Worm (Caenorhabditis elegans) whole organism, L1 larva: ENCODE data around the gene ric-7.
A peak's percentile ranks its signal among the peaks of the same experiment; 100 is the strongest.

Experiments used
- C04F5.9 ChIP-seq: sonication (generic microtip); optimal IDR thresholded peaks from 2 replicates; lab custom pipeline; 2016; ENCODE audit warnings: missing genetic modification characterization, missing compliant biosample characterization
- C16A3.4 ChIP-seq: fragments of 150-350 bp; optimal IDR thresholded peaks from 2 replicates; lab custom pipeline; 2014; ENCODE audit warnings: missing biosample characterization, missing genetic modification characterization
- C34B4.2 ChIP-seq: sonication (generic microtip); optimal IDR thresholded peaks from 2 replicates; lab custom pipeline; 2017; ENCODE audit warnings: mild to moderate bottlenecking, missing genetic modification characterization, missing compliant biosample characterization
- Y116A8C.19 ChIP-seq: sonication (generic microtip); optimal IDR thresholded peaks from 2 replicates; lab custom pipeline; 2016; ENCODE audit warnings: missing compliant biosample characterization, missing genetic modification characterization, borderline replicate concordance
- aha-1 ChIP-seq: fragments of 150-350 bp; optimal IDR thresholded peaks from 2 replicates; lab custom pipeline; 2014; ENCODE audit warnings: missing biosample characterization, missing genetic modification characterization
- ceh-8 ChIP-seq: fragments of 200-800 bp; sonication (Bioruptor generic); optimal IDR thresholded peaks from 2 replicates; lab custom pipeline; 2018; ENCODE audit warnings: mild to moderate bottlenecking, missing genetic modification characterization, moderate library complexity, missing compliant biosample characterization
- ceh-82 ChIP-seq, 3 experiments: fragments of 150-350 bp in 1 of 3; sonication (generic microtip) in 2 of 3; optimal IDR thresholded peaks; 2 replicates each; lab custom pipeline; 2014 to 2017; ENCODE audit warnings: missing biosample characterization in 3 of 3, missing genetic modification characterization in 3 of 3
- ceh-88 ChIP-seq: fragments of 200-800 bp; sonication (Bioruptor generic); IDR thresholded peaks from 2 replicates; pipeline ENCODE4 v1.3.6; 2022; ENCODE audit warnings: missing genetic modification characterization, missing compliant biosample characterization
- ceh-90 ChIP-seq: sonication (generic microtip); optimal IDR thresholded peaks from 2 replicates; lab custom pipeline; 2016; ENCODE audit warnings: missing genetic modification characterization, missing compliant biosample characterization
- ces-1 ChIP-seq: fragments of 150-350 bp; optimal IDR thresholded peaks from 2 replicates; lab custom pipeline; 2014; ENCODE audit warnings: missing biosample characterization, missing genetic modification reagents, missing genetic modification characterization
- dpl-1 ChIP-seq, 3 experiments: fragments of 150-350 bp in 2 of 3; sonication (generic microtip) in 1 of 3; optimal IDR thresholded peaks; 2 replicates each; lab custom pipeline; 2014 to 2017; ENCODE audit warnings: missing biosample characterization in 3 of 3, missing genetic modification characterization in 3 of 3, missing genetic modification reagents in 3 of 3
- dsc-1 ChIP-seq: sonication (generic microtip); optimal IDR thresholded peaks from 2 replicates; lab custom pipeline; 2016; ENCODE audit warnings: mild to moderate bottlenecking, missing genetic modification characterization, missing compliant biosample characterization
- efl-1 ChIP-seq, 4 experiments: fragments of 150-350 bp; optimal IDR thresholded peaks in 3 of 4; peaks in 1 of 4; 1 replicate in 1 of 4; 2 replicates in 3 of 4; lab custom pipeline; 2014; ENCODE audit warnings: missing biosample characterization in 2 of 4, missing genetic modification characterization in 2 of 4, missing genetic modification reagents in 2 of 4
- egl-13 ChIP-seq: sonication (generic microtip); optimal IDR thresholded peaks from 2 replicates; lab custom pipeline; 2016; ENCODE audit warnings: missing genotype, missing genetic modification reagents, missing genetic modification characterization, missing compliant biosample characterization
- elt-2 ChIP-seq: sonication (generic microtip); optimal IDR thresholded peaks from 2 replicates; lab custom pipeline; 2016; ENCODE audit warnings: missing genetic modification characterization, mild to moderate bottlenecking, inconsistent platforms, missing compliant biosample characterization, missing genetic modification reagents
- elt-3 ChIP-seq, 6 experiments: fragments of 150-350 bp in 1 of 6; sonication (generic microtip); optimal IDR thresholded peaks; 2 replicates each; lab custom pipeline; 2017 to 2018; ENCODE audit warnings: missing biosample characterization in 6 of 6, missing genetic modification characterization in 6 of 6, inconsistent platforms in 1 of 6
- ets-5 ChIP-seq: fragments of 200-800 bp; sonication (Bioruptor generic); IDR thresholded peaks from 2 replicates; pipeline ENCODE4 v1.3.6; 2022; ENCODE audit warnings: missing genetic modification characterization, missing compliant biosample characterization
- fkh-10 ChIP-seq: sonication (generic microtip); optimal IDR thresholded peaks from 2 replicates; lab custom pipeline; 2017; ENCODE audit warnings: missing biosample characterization, missing genetic modification reagents, missing genetic modification characterization
- fkh-4 ChIP-seq: sonication (generic microtip); optimal IDR thresholded peaks from 2 replicates; lab custom pipeline; 2016; ENCODE audit warnings: missing compliant biosample characterization, missing genetic modification characterization, borderline replicate concordance
- hlh-17 ChIP-seq: fragments of 200-800 bp; sonication (Bioruptor generic); optimal IDR thresholded peaks from 2 replicates; lab custom pipeline; 2018; ENCODE audit warnings: missing genetic modification characterization, mild to moderate bottlenecking, missing compliant biosample characterization, moderate library complexity, borderline replicate concordance
- hlh-4 ChIP-seq: sonication (generic microtip); optimal IDR thresholded peaks from 2 replicates; lab custom pipeline; 2016; ENCODE audit warnings: mild to moderate bottlenecking, missing genetic modification characterization, missing compliant biosample characterization
- hpl-2 ChIP-seq: fragments of 150-350 bp; optimal IDR thresholded peaks from 2 replicates; lab custom pipeline; 2014; ENCODE audit warnings: missing biosample characterization, missing genetic modification reagents, missing genetic modification characterization
- isw-1 ChIP-seq: fragments of 200-800 bp; sonication (Bioruptor generic); IDR thresholded peaks from 2 replicates; pipeline ENCODE4 v1.3.6; 2022; ENCODE audit warnings: missing genetic modification characterization, missing compliant biosample characterization
- jun-1 ChIP-seq: fragments of 150-350 bp; optimal IDR thresholded peaks from 2 replicates; lab custom pipeline; 2014; ENCODE audit warnings: missing biosample characterization, missing genetic modification reagents, missing genetic modification characterization
- lin-13 ChIP-seq: fragments of 150-350 bp; optimal IDR thresholded peaks from 2 replicates; lab custom pipeline; 2014; ENCODE audit warnings: missing biosample characterization, missing genetic modification reagents, missing genetic modification characterization
- lin-14 ChIP-seq: fragments of 200-800 bp; sonication (Bioruptor generic); optimal IDR thresholded peaks from 2 replicates; lab custom pipeline; 2018; ENCODE audit warnings: mild to moderate bottlenecking, missing genetic modification characterization, moderate library complexity, missing compliant biosample characterization
- lin-15B ChIP-seq: fragments of 150-350 bp; sonication (generic microtip); optimal IDR thresholded peaks from 3 replicates; lab custom pipeline; 2014; ENCODE audit warnings: missing biosample characterization, missing genetic modification characterization
- lin-35 ChIP-seq, 2 experiments: fragments of 150-350 bp; optimal IDR thresholded peaks; 2 replicates each; lab custom pipeline; 2014; ENCODE audit warnings: missing biosample characterization in 2 of 2, missing genetic modification characterization in 2 of 2, missing genetic modification reagents in 2 of 2
- lin-39 ChIP-seq: fragments of 150-350 bp; optimal IDR thresholded peaks from 2 replicates; lab custom pipeline; 2014; ENCODE audit warnings: missing biosample characterization, missing genetic modification reagents, missing genetic modification characterization
- mdl-1 ChIP-seq, 2 experiments: fragments of 150-350 bp; optimal IDR thresholded peaks; 2 replicates each; lab custom pipeline; 2014 to 2017; ENCODE audit warnings: missing biosample characterization in 2 of 2, missing genetic modification characterization in 2 of 2, inconsistent platforms in 1 of 2
- mep-1 ChIP-seq: fragments of 150-350 bp; optimal IDR thresholded peaks from 2 replicates; lab custom pipeline; 2014; ENCODE audit warnings: missing biosample characterization, missing genetic modification characterization
- nhr-11 ChIP-seq: fragments of 150-350 bp; optimal IDR thresholded peaks from 2 replicates; lab custom pipeline; 2014; ENCODE audit warnings: missing biosample characterization, missing genetic modification characterization
- nhr-12 ChIP-seq: sonication (generic microtip); optimal IDR thresholded peaks from 2 replicates; lab custom pipeline; 2017; ENCODE audit warnings: missing biosample characterization, missing genetic modification characterization
- nhr-19 ChIP-seq: fragments of 200-800 bp; sonication (Bioruptor generic); conservative IDR thresholded peaks from 2 replicates; pipeline ENCODE4 v1.3.6; 2022; ENCODE audit warnings: missing genetic modification characterization, missing compliant biosample characterization
- nhr-20 ChIP-seq: sonication (generic microtip); optimal IDR thresholded peaks from 2 replicates; lab custom pipeline; 2016; ENCODE audit warnings: mild to moderate bottlenecking, missing genetic modification characterization, missing compliant biosample characterization
- nhr-84 ChIP-seq: sonication (generic microtip); optimal IDR thresholded peaks from 2 replicates; lab custom pipeline; 2017; ENCODE audit warnings: missing biosample characterization, missing genetic modification characterization
- pag-3 ChIP-seq: sonication (generic microtip); optimal IDR thresholded peaks from 2 replicates; lab custom pipeline; 2017; ENCODE audit warnings: missing genetic modification characterization, mild to moderate bottlenecking, missing compliant biosample characterization, antibody characterized with exemption, borderline replicate concordance; ENCODE audit not compliant: insufficient read depth
- pax-3 ChIP-seq: fragments of 200-800 bp; sonication (Bioruptor generic); optimal IDR thresholded peaks from 2 replicates; lab custom pipeline; 2018; ENCODE audit warnings: mild to moderate bottlenecking, missing genetic modification characterization, moderate library complexity, missing compliant biosample characterization
- rnt-1 ChIP-seq: sonication (generic microtip); optimal IDR thresholded peaks from 2 replicates; lab custom pipeline; 2016; ENCODE audit warnings: mild to moderate bottlenecking, missing genetic modification characterization, moderate library complexity, missing compliant biosample characterization
- skn-1 ChIP-seq: fragments of 150-350 bp; optimal IDR thresholded peaks from 2 replicates; lab custom pipeline; 2014; ENCODE audit warnings: missing biosample characterization, missing genetic modification characterization
- snpc-4 ChIP-seq: fragments of 150-350 bp; optimal IDR thresholded peaks from 2 replicates; lab custom pipeline; 2014; ENCODE audit warnings: missing biosample characterization, missing genetic modification characterization
- sup-37 ChIP-seq: fragments of 200-800 bp; sonication (Bioruptor generic); optimal IDR thresholded peaks from 2 replicates; lab custom pipeline; 2018; ENCODE audit warnings: mild to moderate bottlenecking, missing genetic modification characterization, missing compliant biosample characterization
- swsn-7 ChIP-seq: sonication (generic microtip); optimal IDR thresholded peaks from 2 replicates; lab custom pipeline; 2016; ENCODE audit warnings: missing genetic modification characterization, missing compliant biosample characterization
- tbx-2 ChIP-seq: sonication (generic microtip); optimal IDR thresholded peaks from 2 replicates; lab custom pipeline; 2016; ENCODE audit warnings: missing genetic modification characterization, missing compliant biosample characterization
- unc-30 ChIP-seq: sonication (generic microtip); optimal IDR thresholded peaks from 2 replicates; lab custom pipeline; 2017; ENCODE audit warnings: missing biosample characterization, missing genetic modification characterization
- unc-62 ChIP-seq: fragments of 150-350 bp; optimal IDR thresholded peaks from 2 replicates; lab custom pipeline; 2014; ENCODE audit warnings: missing biosample characterization, missing genetic modification reagents, missing genetic modification characterization
- unc-86 ChIP-seq: sonication (generic microtip); optimal IDR thresholded peaks from 2 replicates; lab custom pipeline; 2016; ENCODE audit warnings: missing genetic modification characterization, missing compliant biosample characterization
- zip-4 ChIP-seq: fragments of 200-800 bp; sonication (Bioruptor generic); optimal IDR thresholded peaks from 2 replicates; lab custom pipeline; 2018; ENCODE audit warnings: mild to moderate bottlenecking, missing genetic modification characterization, moderate library complexity, missing compliant biosample characterization
- ztf-11 ChIP-seq, 2 experiments: sonication (generic microtip); optimal IDR thresholded peaks; 2 replicates each; lab custom pipeline; 2016 to 2017; ENCODE audit warnings: missing genetic modification characterization in 2 of 2, missing biosample characterization in 1 of 2, missing compliant biosample characterization in 1 of 2

ric-7 gene

ce11 chrV:14006819-14007218, 1.1 kb upstream of the ric-7 start (continued):
- TF ChIP-seq zip-4 (GFP tag; lab: Kevin White, UChicago), result no peak
- no peak for TF ChIP-seq aha-1 (tag; lab: Kevin White, UChicago)
- TF ChIP-seq pax-3 (tag; lab: Kevin White, UChicago), result peak; percentile 40
- TF ChIP-seq ceh-82 (tag; optimal IDR thresholded peaks at IDR 0.05; lab: Kevin White, UChicago), result peak in 2 of 3 experiments; percentile 9 to 28
- no peak for TF ChIP-seq nhr-20 (tag; lab: Kevin White, UChicago)
- peak; percentile 5 for TF ChIP-seq ceh-8 (GFP tag; lab: Kevin White, UChicago)
- TF ChIP-seq snpc-4 (tag; lab: Kevin White, UChicago), result no peak
- no peak for TF ChIP-seq nhr-84 (tag; lab: Kevin White, UChicago)
- TF ChIP-seq nhr-19, result no peak
- peak; percentile 63 for TF ChIP-seq lin-14 (GFP tag; lab: Kevin White, UChicago)
- no peak for TF ChIP-seq nhr-11 (tag; lab: Kevin White, UChicago)
- no peak for TF ChIP-seq hlh-17
- peak; percentile 28 for TF ChIP-seq unc-86 (tag; lab: Kevin White, UChicago)
- no peak for TF ChIP-seq lin-13 (GFP tag; lab: Kevin White, UChicago)
- no peak for TF ChIP-seq C04F5.9 (tag; lab: Kevin White, UChicago)
- TF ChIP-seq dsc-1 (tag; lab: Kevin White, UChicago), result no peak
- TF ChIP-seq unc-62, result no peak
- TF ChIP-seq tbx-2 (tag; lab: Kevin White, UChicago), result peak; percentile 12
- no peak for TF ChIP-seq egl-13 (tag; lab: Kevin White, UChicago)
- no peak for TF ChIP-seq C34B4.2 (tag; lab: Kevin White, UChicago)
- TF ChIP-seq mdl-1 (tag; optimal IDR thresholded peaks at IDR 0.05; lab: Kevin White, UChicago), result no peak

ce11 chrV:14004342-14004741, 1.4 kb downstream of the ric-7 start:
- TF ChIP-seq isw-1 (GFP tag; lab: Robert Waterston, UW) (no peak), swsn-7 (tag; lab: Kevin White, UChicago) (no peak), elt-2 (tag; lab: Kevin White, UChicago) (no peak), jun-1 (no peak), ceh-88 (GFP tag; lab: Robert Waterston, UW) (no peak), ces-1 (GFP tag; lab: Kevin White, UChicago) (no peak), lin-39 (tag; lab: Kevin White, UChicago) (no peak), pax-3 (tag; lab: Kevin White, UChicago) (no peak), aha-1 (tag; lab: Kevin White, UChicago) (no peak), skn-1 (tag; lab: Kevin White, UChicago) (no peak), efl-1 (optimal IDR thresholded peaks at IDR 0.05; lab: Kevin White, UChicago) (no peak), efl-1 (GFP tag; optimal IDR thresholded peaks at IDR 0.05 in 1 of 2; lab: Kevin White, UChicago) (no peak), lin-15B (tag; lab: Kevin White, UChicago) (no peak), sup-37 (no peak), nhr-12 (tag; lab: Kevin White, UChicago) (no peak), Y116A8C.19 (tag; lab: Kevin White, UChicago) (no peak), fkh-10 (GFP tag; lab: Kevin White, UChicago) (peak; percentile 29), ceh-8 (GFP tag; lab: Kevin White, UChicago) (no peak), ets-5 (GFP tag; lab: Robert Waterston, UW) (no peak), egl-13 (tag; lab: Kevin White, UChicago) (no peak), lin-14 (GFP tag; lab: Kevin White, UChicago) (peak; percentile 36), unc-62 (no peak), lin-35 (GFP tag; optimal IDR thresholded peaks at IDR 0.05; lab: Kevin White, UChicago) (no peak), pag-3 (tag; lab: Kevin White, UChicago) (no peak), hlh-4 (tag; lab: Kevin White, UChicago) (no peak), fkh-4 (peak; percentile 9), tbx-2 (tag; lab: Kevin White, UChicago) (no peak), ztf-11 (tag; optimal IDR thresholded peaks at IDR 0.05; lab: Kevin White, UChicago) (no peak), rnt-1 (tag; lab: Kevin White, UChicago) (peak; percentile 4), ceh-90 (tag; lab: Kevin White, UChicago) (no peak), mep-1 (tag; lab: Kevin White, UChicago) (no peak), elt-3 (tag; optimal IDR thresholded peaks at IDR 0.05; lab: Kevin White, UChicago) (no peak), hpl-2 (GFP tag; lab: Kevin White, UChicago) (no peak), mdl-1 (tag; optimal IDR thresholded peaks at IDR 0.05; lab: Kevin White, UChicago) (no peak), unc-30 (no peak), C16A3.4 (tag; lab: Kevin White, UChicago) (no peak), C34B4.2 (tag; lab: Kevin White, UChicago) (no peak), dpl-1 (GFP tag; optimal IDR thresholded peaks at IDR 0.05; lab: Kevin White, UChicago) (no peak)
